Worm (Caenorhabditis elegans): ENCODE measurements around the gene C02F12.5.

The C02F12.5 gene

ce11 chrX:3631550-3631949, 40.3 kb downstream of the C02F12.5 start (continued):
- TF ChIP-seq Y75B8A.6 (GFP tag; IDR thresholded peaks at IDR 0.05) = peak; percentile 77; the same call in 1 of the 2 replicates

- TF ChIP-seq ceh-28 (tag; optimal IDR thresholded peaks at IDR 0.05) = no peak
- TF ChIP-seq unc-130 (GFP tag; optimal IDR thresholded peaks at IDR 0.05) = no peak
- TF ChIP-seq dpl-1 (GFP tag; optimal IDR thresholded peaks at IDR 0.05) = no peak
- TF ChIP-seq unc-62 (GFP tag; optimal IDR thresholded peaks at IDR 0.05 in 1 of 2) = peak in 1 of 2 experiments; percentile 93
- no peak for TF ChIP-seq unc-62 (tag; optimal IDR thresholded peaks at IDR 0.05)
- peak; percentile 58 for TF ChIP-seq aha-1 (tag)
- no peak for TF ChIP-seq fos-1 (tag; optimal IDR thresholded peaks at IDR 0.05)
Measured at ce11 chrX:3630090-3630489, 41.8 kb downstream of the C02F12.5 start.

ce11 chrX:3628016-3628415, 43.9 kb downstream of the C02F12.5 start, which contains the start of gene vep-2:
Gene vep-2, plus strand, starts transcription at chrX:3628316.
- no peak for TF ChIP-seq ceh-32 (tag; optimal IDR thresholded peaks at IDR 0.05; ENCODE audit: poor library complexity)
- no peak for TF ChIP-seq snpc-1.2 (GFP tag; IDR thresholded peaks at IDR 0.05)
- no peak for TF ChIP-seq lin-1 (GFP tag; IDR thresholded peaks at IDR 0.05)

ce11 chrX:3625599-3625998, 46.3 kb downstream of the C02F12.5 start:
- TF ChIP-seq ceh-44 (GFP tag; IDR thresholded peaks at IDR 0.05) (no peak), unc-62 (GFP tag; optimal IDR thresholded peaks at IDR 0.05 in 1 of 2) (peak in 1 of 2 experiments; percentile 54), unc-62 (tag; optimal IDR thresholded peaks at IDR 0.05) (no peak)

ce11 chrX:3623162-3623561, 48.7 kb downstream of the C02F12.5 start, which contains the start of gene C18B2.2:
Gene C18B2.2, plus strand, starts transcription at chrX:3623462.
- no peak for TF ChIP-seq nhr-237 (tag; optimal IDR thresholded peaks at IDR 0.05)
- TF ChIP-seq mdl-1 (tag; optimal IDR thresholded peaks at IDR 0.05) = no peak
- TF ChIP-seq attf-4 (tag; optimal IDR thresholded peaks at IDR 0.05) = no peak
- no peak for TF ChIP-seq nhr-77 (tag; optimal IDR thresholded peaks at IDR 0.05)
- TF ChIP-seq lin-13 (GFP tag; optimal IDR thresholded peaks at IDR 0.05) = no peak
- TF ChIP-seq aha-1 (tag) = peak; percentile 61

Data from whole organism, L4 larva.